Worm (Caenorhabditis elegans) whole organism, young adult: ENCODE data around the gene fipr-13.

Experiments used
- B0336.3 ChIP-seq: fragments of 200-800 bp; sonication (Bioruptor generic); IDR thresholded peaks from 2 replicates; pipeline ENCODE4 v1.3.6; 2022; ENCODE audit warnings: missing genetic modification characterization, missing compliant biosample characterization
- C06A6.2 ChIP-seq: fragments of 200-800 bp; sonication (Bioruptor generic); conservative IDR thresholded peaks from 2 replicates; pipeline ENCODE4 v1.3.6; 2022; ENCODE audit warnings: missing genetic modification characterization, missing compliant biosample characterization
- C17E4.6 ChIP-seq: fragments of 200-800 bp; sonication (Bioruptor generic); IDR thresholded peaks from 2 replicates; pipeline ENCODE4 v1.3.6; 2022; ENCODE audit warnings: missing genetic modification reagents, missing genetic modification characterization, missing compliant biosample characterization
- F22D6.2 ChIP-seq: sonication (generic microtip); optimal IDR thresholded peaks from 2 replicates; lab custom pipeline; 2016; ENCODE audit warnings: mild to moderate bottlenecking, missing genetic modification characterization, missing compliant biosample characterization
- F23B12.7 ChIP-seq: sonication (generic microtip); optimal IDR thresholded peaks from 2 replicates; lab custom pipeline; 2017; ENCODE audit warnings: missing genetic modification characterization, mild to moderate bottlenecking, missing compliant biosample characterization, antibody characterized with exemption, moderate library complexity; ENCODE audit not compliant: insufficient read depth
- F57C9.4 ChIP-seq: sonication (generic microtip); optimal IDR thresholded peaks from 2 replicates; lab custom pipeline; 2017; ENCODE audit warnings: mild to moderate bottlenecking, missing genetic modification characterization, missing compliant biosample characterization
- K11D2.4 ChIP-seq: fragments of 200-800 bp; sonication (Bioruptor generic); IDR thresholded peaks from 2 replicates; pipeline ENCODE4 v1.3.6; 2022; ENCODE audit warnings: missing genetic modification reagents, missing genetic modification characterization, missing compliant biosample characterization
- Y53F4B.3 ChIP-seq: fragments of 200-800 bp; sonication (Bioruptor generic); IDR thresholded peaks from 2 replicates; pipeline ENCODE4 v1.3.6; 2022; ENCODE audit warnings: missing genetic modification reagents, missing genetic modification characterization, missing compliant biosample characterization
- aptf-3 ChIP-seq: fragments of 200-800 bp; sonication (Bioruptor generic); IDR thresholded peaks from 2 replicates; pipeline ENCODE4 v1.3.6; 2022; ENCODE audit warnings: missing genetic modification characterization, missing compliant biosample characterization
- cebp-2 ChIP-seq: fragments of 200-800 bp; sonication (Bioruptor generic); IDR thresholded peaks from 2 replicates; pipeline ENCODE4 v1.3.6; 2022; ENCODE audit warnings: missing genetic modification characterization, missing compliant biosample characterization
- ceh-27 ChIP-seq: fragments of 200-800 bp; sonication (Bioruptor generic); optimal IDR thresholded peaks from 2 replicates; lab custom pipeline; 2018; ENCODE audit warnings: mild to moderate bottlenecking, missing genetic modification characterization, moderate library complexity, missing compliant biosample characterization
- ceh-91 ChIP-seq: fragments of 200-800 bp; sonication (Bioruptor generic); IDR thresholded peaks from 2 replicates; pipeline ENCODE4 v1.3.6; 2022; ENCODE audit warnings: missing genetic modification reagents, missing genetic modification characterization, missing compliant biosample characterization
- efl-1 ChIP-seq: fragments of 150-350 bp; optimal IDR thresholded peaks from 2 replicates; lab custom pipeline; 2014; ENCODE audit warnings: missing biosample characterization, missing genetic modification reagents, missing genetic modification characterization
- egrh-3 ChIP-seq: fragments of 200-800 bp; sonication (Bioruptor generic); IDR thresholded peaks from 2 replicates; pipeline ENCODE4 v1.3.6; 2022; ENCODE audit warnings: missing genetic modification reagents, missing genetic modification characterization, missing compliant biosample characterization
- ekl-4 ChIP-seq: fragments of 200-800 bp; sonication (Bioruptor generic); IDR thresholded peaks from 2 replicates; pipeline ENCODE4 v1.3.6; 2022; ENCODE audit warnings: missing genetic modification reagents, missing genetic modification characterization, missing compliant biosample characterization
- fkh-3 ChIP-seq: sonication (generic microtip); optimal IDR thresholded peaks from 2 replicates; lab custom pipeline; 2016; ENCODE audit warnings: mild to moderate bottlenecking, missing genetic modification characterization, missing compliant biosample characterization
- hsf-1 ChIP-seq: fragments of 200-800 bp; sonication (Bioruptor generic); IDR thresholded peaks from 2 replicates; pipeline ENCODE4 v1.3.6; 2022; ENCODE audit warnings: missing genetic modification reagents, missing genetic modification characterization, missing compliant biosample characterization
- let-526 ChIP-seq: fragments of 200-800 bp; sonication (Bioruptor generic); IDR thresholded peaks from 2 replicates; pipeline ENCODE4 v1.3.6; 2022; ENCODE audit warnings: missing genetic modification reagents, missing genetic modification characterization, missing compliant biosample characterization
- lin-26 ChIP-seq: fragments of 200-800 bp; sonication (Bioruptor generic); IDR thresholded peaks from 2 replicates; pipeline ENCODE4 v1.3.6; 2022; ENCODE audit warnings: missing genetic modification reagents, missing genetic modification characterization, missing compliant biosample characterization
- lin-54 ChIP-seq: fragments of 200-800 bp; sonication (Bioruptor generic); optimal IDR thresholded peaks from 2 replicates; lab custom pipeline; 2018; ENCODE audit warnings: mild to moderate bottlenecking, missing genetic modification characterization, missing compliant biosample characterization
- lsl-1 ChIP-seq: fragments of 200-800 bp; sonication (Bioruptor generic); optimal IDR thresholded peaks from 2 replicates; lab custom pipeline; 2018; ENCODE audit warnings: mild to moderate bottlenecking, missing genetic modification characterization, moderate library complexity, missing compliant biosample characterization
- madf-10 ChIP-seq: sonication (generic microtip); optimal IDR thresholded peaks from 2 replicates; lab custom pipeline; 2016; ENCODE audit warnings: mild to moderate bottlenecking, missing genetic modification characterization, missing compliant biosample characterization
- madf-8 ChIP-seq: fragments of 200-800 bp; sonication (Bioruptor generic); conservative IDR thresholded peaks from 2 replicates; pipeline ENCODE4 v1.3.6; 2022; ENCODE audit warnings: missing genetic modification reagents, missing genetic modification characterization, missing compliant biosample characterization
- mcd-1 ChIP-seq: fragments of 200-800 bp; sonication (Bioruptor generic); IDR thresholded peaks from 2 replicates; pipeline ENCODE4 v1.3.6; 2022; ENCODE audit warnings: missing genetic modification reagents, missing genetic modification characterization, missing compliant biosample characterization
- mxl-1 ChIP-seq: sonication (generic microtip); optimal IDR thresholded peaks from 2 replicates; lab custom pipeline; 2016; ENCODE audit warnings: missing genetic modification characterization, missing compliant biosample characterization
- nfya-2 ChIP-seq: fragments of 200-800 bp; sonication (Bioruptor generic); IDR thresholded peaks from 2 replicates; pipeline ENCODE4 v1.3.6; 2022; ENCODE audit warnings: missing genetic modification reagents, missing genetic modification characterization, missing compliant biosample characterization
- nfyb-1 ChIP-seq: fragments of 200-800 bp; sonication (Bioruptor generic); IDR thresholded peaks from 2 replicates; pipeline ENCODE4 v1.3.6; 2022; ENCODE audit warnings: missing genetic modification reagents, missing genetic modification characterization, missing compliant biosample characterization
- nhr-80 ChIP-seq: sonication (generic microtip); optimal IDR thresholded peaks from 2 replicates; lab custom pipeline; 2016; ENCODE audit warnings: missing genetic modification characterization, missing compliant biosample characterization
- pbrm-1 ChIP-seq: fragments of 200-800 bp; sonication (Bioruptor generic); IDR thresholded peaks from 2 replicates; pipeline ENCODE4 v1.3.6; 2022; ENCODE audit warnings: missing genetic modification reagents, missing genetic modification characterization, missing compliant biosample characterization
- repo-1 ChIP-seq: sonication (generic microtip); optimal IDR thresholded peaks from 2 replicates; lab custom pipeline; 2017; ENCODE audit warnings: mild to moderate bottlenecking, missing genetic modification characterization, missing compliant biosample characterization
- snpc-1.1 ChIP-seq: sonication (generic microtip); optimal IDR thresholded peaks from 2 replicates; lab custom pipeline; 2017; ENCODE audit warnings: missing genetic modification characterization, mild to moderate bottlenecking, missing compliant biosample characterization, antibody characterized with exemption, moderate library complexity, missing genotype, missing genetic modification reagents; ENCODE audit not compliant: insufficient read depth
- sptf-2 ChIP-seq: fragments of 200-800 bp; sonication (Bioruptor generic); optimal IDR thresholded peaks from 2 replicates; lab custom pipeline; 2018; ENCODE audit warnings: mild to moderate bottlenecking, missing genetic modification characterization, missing compliant biosample characterization
- unc-130 ChIP-seq: sonication (generic microtip); optimal IDR thresholded peaks from 2 replicates; lab custom pipeline; 2016; ENCODE audit warnings: missing genetic modification reagents, missing genetic modification characterization, missing compliant biosample characterization
- xnd-1 ChIP-seq: sonication (generic microtip); optimal IDR thresholded peaks from 2 replicates; lab custom pipeline; 2016; ENCODE audit warnings: missing genotype, missing genetic modification reagents, missing genetic modification characterization, missing compliant biosample characterization
- zfh-2 ChIP-seq: fragments of 200-800 bp; sonication (Bioruptor generic); conservative IDR thresholded peaks from 2 replicates; pipeline ENCODE4 v1.3.6; 2022; ENCODE audit warnings: missing genetic modification reagents, missing genetic modification characterization, missing compliant biosample characterization
- ztf-26 ChIP-seq: sonication (generic microtip); optimal IDR thresholded peaks from 2 replicates; lab custom pipeline; 2017; ENCODE audit warnings: missing genetic modification characterization, missing compliant biosample characterization
- ztf-28 ChIP-seq: fragments of 200-800 bp; sonication (Bioruptor generic); IDR thresholded peaks from 2 replicates; pipeline ENCODE4 v1.3.6; 2022; ENCODE audit warnings: missing genetic modification reagents, missing genetic modification characterization, missing compliant biosample characterization

fipr-13 gene

DNA sequence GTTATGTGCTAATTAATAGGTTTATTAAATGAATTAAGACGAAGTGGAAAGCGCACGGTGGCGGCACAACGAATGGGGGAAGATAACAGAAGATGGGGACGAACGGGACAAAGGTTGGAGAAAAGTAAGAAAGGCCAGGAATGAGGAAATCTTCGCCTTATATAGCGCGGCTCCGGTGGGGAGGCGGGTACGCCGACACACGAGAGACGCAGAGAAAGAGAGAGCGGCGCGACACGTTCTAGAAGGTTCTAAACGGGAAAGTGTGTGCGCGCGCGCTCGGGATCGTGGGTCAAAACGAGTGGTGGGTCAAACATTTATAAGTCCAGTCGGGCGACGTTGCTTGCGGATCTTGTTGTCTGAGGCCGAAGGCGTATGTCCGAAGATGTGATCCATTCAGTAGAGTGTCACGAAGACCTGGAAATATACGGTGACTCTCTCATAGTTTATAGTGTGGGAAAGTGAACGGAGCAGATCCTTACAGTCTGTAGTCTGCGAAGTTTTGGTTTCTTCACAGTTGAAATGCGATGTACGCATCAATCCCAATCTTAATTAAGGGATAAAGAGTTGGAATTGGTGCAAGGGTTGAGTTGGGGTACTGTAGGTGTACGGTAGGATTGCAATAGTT lies 15.0 kb upstream of the fipr-13 start (continued):
- TF ChIP-seq madf-8 (GFP tag; lab: Robert Waterston, UW) (peak; percentile 90), ceh-91 (GFP tag; lab: Robert Waterston, UW) (peak; percentile 43), ekl-4 (GFP tag; lab: Robert Waterston, UW) (peak; percentile 66; the same call in 1 of the 2 replicates), C06A6.2 (GFP tag; lab: Robert Waterston, UW) (peak; percentile 44; the same call in 1 of the 2 replicates)

DNA sequence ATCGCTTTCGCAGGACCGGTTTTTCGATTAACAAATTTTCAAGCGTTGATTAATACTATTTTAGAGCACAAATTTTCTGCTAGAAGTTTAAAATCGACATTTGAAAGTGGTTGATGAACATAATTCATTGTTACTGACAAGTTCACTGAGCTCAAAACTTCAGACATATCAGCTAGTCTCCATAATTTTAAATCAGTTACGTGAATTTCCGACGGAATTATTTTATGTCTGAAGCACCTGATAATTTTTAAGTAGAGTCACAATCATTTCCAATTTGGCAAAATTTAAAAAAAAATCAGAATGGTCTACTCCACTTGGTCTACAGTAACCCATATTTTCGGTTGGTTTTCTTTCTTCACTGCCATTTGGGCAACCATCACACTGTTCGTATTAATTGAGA lies 12.5 kb upstream of the fipr-13 start, which contains the start of gene str-118:
TSS of gene str-118 (plus strand) at position 301 of the 400 bp plus-strand sequence.
- TF ChIP-seq ceh-27 (GFP tag; lab: Kevin White, UChicago) = no peak
- TF ChIP-seq hsf-1 = no peak
- TF ChIP-seq sptf-2 (GFP tag; lab: Kevin White, UChicago) = no peak
- TF ChIP-seq madf-8 (GFP tag; lab: Robert Waterston, UW) = no peak
- TF ChIP-seq B0336.3 (GFP tag; lab: Robert Waterston, UW) = no peak
- no peak for TF ChIP-seq cebp-2 (GFP tag; lab: Robert Waterston, UW)
- TF ChIP-seq Y53F4B.3 (GFP tag; lab: Robert Waterston, UW) = no peak
- TF ChIP-seq F57C9.4 (tag; lab: Kevin White, UChicago) = no peak
- TF ChIP-seq egrh-3 (GFP tag; lab: Robert Waterston, UW) = no peak
- no peak for TF ChIP-seq fkh-3 (tag; lab: Kevin White, UChicago)
- TF ChIP-seq F23B12.7 (tag; lab: Kevin White, UChicago) = no peak
- no peak for TF ChIP-seq ceh-91 (GFP tag; lab: Robert Waterston, UW)
- no peak for TF ChIP-seq C17E4.6 (GFP tag; lab: Robert Waterston, UW)
- no peak for TF ChIP-seq aptf-3
- TF ChIP-seq, all 124 proteins: peak for 0

DNA sequence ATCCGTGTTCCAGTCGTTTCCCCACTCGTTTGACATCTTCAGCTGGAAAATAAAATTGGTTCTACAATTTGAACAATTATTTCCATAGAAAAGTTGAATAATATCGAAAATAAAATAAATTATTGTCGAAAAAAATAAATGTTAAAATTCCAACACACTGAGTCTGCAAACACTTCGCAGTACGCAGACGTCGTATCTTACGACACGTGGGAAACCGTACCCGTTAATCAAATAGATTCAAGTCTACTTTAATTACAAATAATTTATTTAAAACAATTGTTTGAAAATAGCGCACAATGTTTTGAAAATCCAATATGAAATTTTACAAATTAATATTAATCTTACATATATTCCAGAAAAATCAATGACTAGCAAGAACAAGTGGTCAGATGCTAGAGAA lies 9.4 kb upstream of the fipr-13 start, which contains the start of gene yif-1:
TSS of gene yif-1 (minus strand) at position 42 of the 400 bp plus-strand sequence.
- TF ChIP-seq lsl-1 (GFP tag; lab: Kevin White, UChicago) (peak; percentile 72), xnd-1 (tag; lab: Kevin White, UChicago) (peak; percentile 48), nfya-2 (GFP tag; lab: Robert Waterston, UW) (no peak), ztf-28 (GFP tag; lab: Robert Waterston, UW) (no peak), madf-8 (GFP tag; lab: Robert Waterston, UW) (peak; percentile 85), mcd-1 (GFP tag; lab: Robert Waterston, UW) (no peak), efl-1 (GFP tag; lab: Kevin White, UChicago) (peak; percentile 36)

DNA sequence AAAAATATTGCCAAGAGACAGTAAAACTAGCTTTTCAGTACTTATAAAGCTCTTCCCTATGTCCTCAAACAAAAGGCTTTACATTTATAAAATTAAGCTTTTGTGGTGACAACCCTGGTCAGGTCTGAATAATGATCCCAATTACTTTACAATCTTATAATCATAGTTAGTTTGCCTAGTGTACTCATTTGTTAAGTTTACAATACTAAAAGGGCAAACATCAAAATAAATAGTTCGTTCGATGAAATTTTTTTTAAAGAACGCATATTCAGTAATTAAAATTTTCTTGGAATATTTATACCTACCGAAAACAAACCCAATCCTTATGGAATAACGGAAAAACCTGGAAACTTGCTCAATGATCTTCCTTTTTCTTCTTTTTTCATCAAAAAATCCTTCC lies 5.6 kb upstream of the fipr-13 start:
- TF ChIP-seq ceh-27 (GFP tag; lab: Kevin White, UChicago) (no peak), ceh-91 (GFP tag; lab: Robert Waterston, UW) (no peak), nfya-2 (GFP tag; lab: Robert Waterston, UW) (no peak), madf-10 (no peak), F22D6.2 (tag; lab: Kevin White, UChicago) (no peak), repo-1 (tag; lab: Kevin White, UChicago) (no peak), snpc-1.1 (no peak), zfh-2 (GFP tag; lab: Robert Waterston, UW) (no peak)

DNA sequence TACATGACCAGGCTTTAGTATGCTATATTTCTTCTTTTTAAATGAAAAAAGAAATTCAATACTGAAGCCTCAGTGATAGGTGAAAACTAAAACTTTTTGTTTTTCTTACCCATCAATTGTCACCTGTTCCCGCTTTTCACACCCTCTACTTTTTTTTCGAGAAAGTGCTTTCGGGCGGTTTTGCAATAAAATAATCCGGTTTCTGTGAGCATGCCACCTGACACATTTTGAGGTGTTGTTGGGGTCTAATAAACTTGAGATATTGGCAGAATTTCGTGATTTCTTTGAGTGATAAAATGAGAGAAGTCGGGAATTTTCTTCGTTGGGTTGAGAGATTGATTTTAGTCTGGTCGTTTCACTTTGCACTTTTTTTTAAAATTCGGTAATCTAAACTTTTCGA lies 4.3 kb upstream of the fipr-13 start:
- no peak for TF ChIP-seq K11D2.4 (GFP tag; lab: Robert Waterston, UW)

DNA sequence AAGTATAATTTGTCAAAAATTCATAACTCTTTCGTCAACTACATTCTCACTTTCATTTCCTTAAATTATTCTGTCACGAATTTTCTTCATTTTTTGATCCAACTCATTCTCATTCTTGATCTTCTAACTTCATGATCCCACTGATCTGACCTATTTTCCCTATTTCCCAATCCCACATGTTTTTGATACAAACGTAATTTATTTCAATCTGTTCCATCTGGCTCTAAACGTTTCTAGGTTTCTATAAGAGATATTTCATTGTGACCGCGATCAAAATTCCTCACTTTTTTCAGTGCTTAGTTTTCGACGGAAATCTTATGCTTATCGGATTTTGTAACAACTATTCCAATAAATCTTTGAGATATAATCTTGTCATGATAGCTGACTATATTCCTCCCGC lies 1.4 kb downstream of the fipr-13 start:
- TF ChIP-seq unc-130 (GFP tag; lab: Kevin White, UChicago) (no peak), egrh-3 (GFP tag; lab: Robert Waterston, UW) (no peak), let-526 (GFP tag; lab: Robert Waterston, UW) (no peak), nfya-2 (GFP tag; lab: Robert Waterston, UW) (no peak), lin-54 (GFP tag; lab: Kevin White, UChicago) (no peak), nfyb-1 (GFP tag; lab: Robert Waterston, UW) (no peak), ztf-26 (tag; lab: Kevin White, UChicago) (no peak), lin-26 (GFP tag; lab: Robert Waterston, UW) (no peak), mxl-1 (no peak), nhr-80 (no peak), pbrm-1 (GFP tag; lab: Robert Waterston, UW) (no peak)
